Fruit fly (Drosophila melanogaster) S2 (cell line): ENCODE data around the gene pros.

Experiments
- CG8478 ChIP-seq: fragments of >200 bp; optimal IDR thresholded peaks from 2 replicates; lab custom pipeline; 2018
- CTCF ChIP-seq, 2 experiments: fragments of >200 bp; optimal IDR thresholded peaks; 2 replicates each; lab custom pipeline; 2018

DNA sequence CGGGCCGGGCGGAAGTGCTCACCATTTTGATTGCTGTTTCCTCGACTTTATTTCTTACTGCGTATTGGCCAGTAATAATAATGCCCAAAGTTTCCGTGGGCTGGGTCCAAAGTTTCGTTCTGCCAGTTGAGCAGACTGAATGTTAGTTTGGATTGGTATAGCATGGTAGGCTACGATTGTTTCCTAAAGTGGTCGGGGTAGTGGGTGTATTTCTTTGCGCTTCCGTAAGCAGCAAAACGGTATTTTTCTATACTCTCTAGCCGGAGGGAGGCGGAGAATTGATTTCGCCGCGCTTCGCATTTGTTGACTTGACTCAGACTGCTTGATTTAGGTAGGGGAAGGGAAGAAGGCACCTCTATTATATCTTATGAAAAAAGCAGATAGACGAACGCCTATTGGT lies 15.2 kb downstream of the pros start:
- TF ChIP-seq CTCF (optimal IDR thresholded peaks at IDR 0.05; lab: Kevin White, UChicago) (no peak), CG8478 (lab: Kevin White, UChicago) (no peak)
